Worm (Caenorhabditis elegans): ENCODE results near the gene uroc-1.

- TF ChIP-seq fos-1 (tag; optimal IDR thresholded peaks at IDR 0.05) (no peak), nhr-237 (tag; optimal IDR thresholded peaks at IDR 0.05) (no peak), unc-39 (tag; optimal IDR thresholded peaks at IDR 0.05) (no peak), daf-12 (tag; optimal IDR thresholded peaks at IDR 0.05) (no peak), mml-1 (tag; optimal IDR thresholded peaks at IDR 0.05) (no peak), aly-2 (tag; optimal IDR thresholded peaks at IDR 0.05) (no peak), R02D3.7 (tag; optimal IDR thresholded peaks at IDR 0.05) (no peak), nhr-25 (tag; optimal IDR thresholded peaks at IDR 0.05) (no peak), lin-15B (tag; optimal IDR thresholded peaks at IDR 0.05) (no peak), nhr-76 (tag; optimal IDR thresholded peaks at IDR 0.05) (no peak), ZK546.5 (tag; optimal IDR thresholded peaks at IDR 0.05) (no peak), egl-27 (tag; optimal IDR thresholded peaks at IDR 0.05) (no peak), ztf-11 (tag; optimal IDR thresholded peaks at IDR 0.05) (no peak), lin-39 (tag; optimal IDR thresholded peaks at IDR 0.05) (no peak)
These were observed 8.9 kb upstream of the uroc-1 start for ce11 chrIV:16551457-16551856.

Data from whole organism, L3 larva.